Fruit fly (Drosophila melanogaster) whole organism, embryonic: Measurements from ENCODE around the gene Cyp313a1.

Experiments used
- Ada2b ChIP-seq: fragments of 200-800 bp; sonication (Bioruptor generic); IDR thresholded peaks from 2 replicates; pipeline ENCODE4 v1.3.6; 2022; ENCODE audit warnings: missing biosample characterization, missing genetic modification characterization
- Atf-2 ChIP-seq: fragments of 200-800 bp; sonication (Bioruptor generic); optimal IDR thresholded peaks from 2 replicates; lab custom pipeline; 2016; ENCODE audit warnings: missing biosample characterization, missing genetic modification characterization
- Atf6 ChIP-seq: fragments of 200-800 bp; sonication (Bioruptor generic); IDR thresholded peaks from 2 replicates; pipeline ENCODE4 v1.3.6; 2022; ENCODE audit warnings: missing biosample characterization, missing genetic modification characterization
- B-H1 ChIP-seq: fragments of 200-800 bp; sonication (Bioruptor generic); IDR thresholded peaks from 3 replicates; pipeline ENCODE4 v1.3.6; 2022; ENCODE audit warnings: missing biosample characterization, missing genetic modification characterization
- C15 ChIP-seq: fragments of 200-800 bp; sonication (Bioruptor generic); IDR thresholded peaks from 3 replicates; pipeline ENCODE4 v1.3.6; 2022; ENCODE audit warnings: missing biosample characterization, missing genetic modification characterization
- CG10462 ChIP-seq: fragments of 200-800 bp; sonication (Bioruptor generic); optimal IDR thresholded peaks from 2 replicates; lab custom pipeline; 2016; ENCODE audit warnings: missing biosample characterization, missing genetic modification characterization
- CG12769 ChIP-seq: fragments of 200-800 bp; sonication (Bioruptor generic); optimal IDR thresholded peaks from 2 replicates; lab custom pipeline; 2019; ENCODE audit warnings: missing biosample characterization, mild to moderate bottlenecking, missing genetic modification characterization, moderate library complexity
- CG13624 ChIP-seq: fragments of 200-800 bp; sonication (Bioruptor generic); optimal IDR thresholded peaks from 2 replicates; lab custom pipeline; 2016; ENCODE audit warnings: missing biosample characterization, missing genetic modification characterization
- CG14965 ChIP-seq: fragments of 200-800 bp; sonication (Bioruptor generic); optimal IDR thresholded peaks from 2 replicates; lab custom pipeline; 2016; ENCODE audit warnings: missing biosample characterization, missing genetic modification characterization, borderline replicate concordance
- CG15269 ChIP-seq: fragments of 200-800 bp; sonication (Bioruptor generic); optimal IDR thresholded peaks from 2 replicates; lab custom pipeline; 2018; ENCODE audit warnings: missing biosample characterization, mild to moderate bottlenecking, missing genetic modification characterization, moderate library complexity
- CG15479 ChIP-seq: fragments of 200-800 bp; sonication (Bioruptor generic); optimal IDR thresholded peaks from 3 replicates; lab custom pipeline; 2019; ENCODE audit warnings: missing biosample characterization, mild to moderate bottlenecking, missing genetic modification characterization, moderate library complexity
- CG17612 ChIP-seq: fragments of 200-800 bp; sonication (Bioruptor generic); IDR thresholded peaks from 2 replicates; pipeline ENCODE4 v1.3.6; 2022; ENCODE audit warnings: missing biosample characterization, missing genetic modification characterization
- CG1792 ChIP-seq: fragments of 200-800 bp; sonication (Bioruptor generic); optimal IDR thresholded peaks from 2 replicates; lab custom pipeline; 2016; ENCODE audit warnings: missing biosample characterization, missing genetic modification characterization
- CG31388 ChIP-seq: fragments of 200-800 bp; sonication (Bioruptor generic); optimal IDR thresholded peaks from 2 replicates; lab custom pipeline; 2016; ENCODE audit warnings: missing biosample characterization, missing genetic modification characterization
- CG6175 ChIP-seq: fragments of 200-800 bp; sonication (Bioruptor generic); IDR thresholded peaks from 3 replicates; pipeline ENCODE4 v1.3.6; 2022; ENCODE audit warnings: missing biosample characterization, missing genetic modification characterization
- CG7357 ChIP-seq: fragments of 200-800 bp; sonication (Bioruptor generic); IDR thresholded peaks from 3 replicates; pipeline ENCODE4 v1.3.6; 2022; ENCODE audit warnings: missing biosample characterization, missing genetic modification characterization
- CG7745 ChIP-seq: fragments of 200-800 bp; sonication (Bioruptor generic); optimal IDR thresholded peaks from 2 replicates; lab custom pipeline; 2018; ENCODE audit warnings: missing biosample characterization, mild to moderate bottlenecking, missing genetic modification characterization, moderate library complexity
- CG7839 ChIP-seq: fragments of 200-800 bp; sonication (Bioruptor generic); optimal IDR thresholded peaks from 3 replicates; lab custom pipeline; 2018; ENCODE audit warnings: missing biosample characterization, mild to moderate bottlenecking, missing genetic modification characterization, moderate library complexity
- CG8281 ChIP-seq: fragments of 200-800 bp; sonication (Bioruptor generic); optimal IDR thresholded peaks from 2 replicates; lab custom pipeline; 2018; ENCODE audit warnings: missing biosample characterization, mild to moderate bottlenecking, missing genetic modification characterization, moderate library complexity
- CG8924 ChIP-seq: fragments of 200-800 bp; optimal IDR thresholded peaks from 3 replicates; lab custom pipeline; 2019; ENCODE audit warnings: missing biosample characterization, mild to moderate bottlenecking, missing genetic modification characterization, moderate library complexity
- CTCF ChIP-seq: fragments of 200-800 bp; sonication (Bioruptor generic); optimal IDR thresholded peaks from 2 replicates; lab custom pipeline; 2017; ENCODE audit warnings: missing biosample characterization, mild to moderate bottlenecking, missing genetic modification characterization, moderate library complexity
- Chrac-16 ChIP-seq: fragments of 200-800 bp; sonication (Bioruptor generic); optimal IDR thresholded peaks from 3 replicates; lab custom pipeline; 2016; ENCODE audit warnings: missing biosample characterization, missing genetic modification characterization
- Dip2 ChIP-seq: fragments of 200-800 bp; sonication (Bioruptor generic); IDR thresholded peaks from 2 replicates; pipeline ENCODE4 v1.3.6; 2022; ENCODE audit warnings: missing biosample characterization, missing genetic modification characterization
- E2f1 ChIP-seq: fragments of 200-800 bp; sonication (Bioruptor generic); IDR thresholded peaks from 2 replicates; pipeline ENCODE4 v1.3.6; 2022; ENCODE audit warnings: missing biosample characterization, missing genetic modification characterization
- HLH3B ChIP-seq: fragments of 200-800 bp; sonication (Bioruptor generic); IDR thresholded peaks from 2 replicates; pipeline ENCODE4 v1.3.6; 2022; ENCODE audit warnings: missing biosample characterization, missing genetic modification characterization
- HLH54F ChIP-seq: fragments of 200-800 bp; sonication (Bioruptor generic); optimal IDR thresholded peaks from 3 replicates; lab custom pipeline; 2016; ENCODE audit warnings: missing biosample characterization, missing genetic modification characterization
- Hr78 ChIP-seq, 2 experiments: fragments of 200-800 bp in 1 of 2; fragments of >200 bp in 1 of 2; sonication (Bioruptor generic) in 1 of 2; optimal IDR thresholded peaks; 2 replicates each; lab custom pipeline; 2017 to 2019; ENCODE audit warnings: missing biosample characterization in 2 of 2, missing genetic modification characterization in 2 of 2, mild to moderate bottlenecking in 1 of 2, moderate library complexity in 1 of 2
- MBD-R2 ChIP-seq: fragments of 200-800 bp; sonication (Bioruptor generic); IDR thresholded peaks from 2 replicates; pipeline ENCODE4 v1.3.6; 2022; ENCODE audit warnings: missing biosample characterization, missing genetic modification characterization
- Med ChIP-seq: fragments of 200-800 bp; sonication (Bioruptor generic); peaks from one replicate; lab custom pipeline; 2016; ENCODE audit warnings: missing biosample characterization, missing genetic modification characterization, mild to moderate bottlenecking, inconsistent platforms, moderate library complexity
- NFAT ChIP-seq: fragments of 200-800 bp; sonication (Bioruptor generic); IDR thresholded peaks from 2 replicates; pipeline ENCODE4 v1.3.6; 2022; ENCODE audit warnings: missing biosample characterization, missing genetic modification characterization
- NK7.1 ChIP-seq: fragments of 200-800 bp; sonication (Bioruptor generic); optimal IDR thresholded peaks from 3 replicates; lab custom pipeline; 2016; ENCODE audit warnings: missing biosample characterization, missing genetic modification characterization
- NfI ChIP-seq: fragments of 200-800 bp; sonication (Bioruptor generic); optimal IDR thresholded peaks from 3 replicates; lab custom pipeline; 2018; ENCODE audit warnings: missing biosample characterization, mild to moderate bottlenecking, missing genetic modification characterization, moderate library complexity
- PHDP ChIP-seq: fragments of 200-800 bp; sonication (Bioruptor generic); optimal IDR thresholded peaks from 3 replicates; lab custom pipeline; 2018; ENCODE audit warnings: missing biosample characterization, mild to moderate bottlenecking, missing genetic modification characterization, moderate library complexity
- Sry-δ ChIP-seq: fragments of 200-800 bp; sonication (Bioruptor generic); optimal IDR thresholded peaks from 2 replicates; lab custom pipeline; 2016; ENCODE audit warnings: missing biosample characterization, missing genetic modification characterization
- Taf1 ChIP-seq: fragments of 200-800 bp; sonication (Bioruptor generic); IDR thresholded peaks from 2 replicates; pipeline ENCODE4 v1.3.6; 2022; ENCODE audit warnings: missing biosample characterization, missing genetic modification characterization
- ara ChIP-seq: fragments of 200-800 bp; sonication (Bioruptor generic); IDR thresholded peaks from 2 replicates; pipeline ENCODE4 v1.3.6; 2022; ENCODE audit warnings: missing biosample characterization, missing genetic modification characterization
- ato ChIP-seq: fragments of 200-800 bp; sonication (Bioruptor generic); IDR thresholded peaks from 2 replicates; pipeline ENCODE4 v1.3.6; 2022; ENCODE audit warnings: missing biosample characterization, missing genetic modification characterization; ENCODE audit not compliant: partially characterized antibody
- az2 ChIP-seq: fragments of 200-800 bp; sonication (Bioruptor generic); optimal IDR thresholded peaks from 3 replicates; lab custom pipeline; 2016; ENCODE audit warnings: missing biosample characterization, missing genetic modification characterization
- dimm ChIP-seq: fragments of 200-800 bp; sonication (Bioruptor generic); IDR thresholded peaks from 2 replicates; pipeline ENCODE4 v1.3.6; 2022; ENCODE audit warnings: missing biosample characterization, missing genetic modification characterization
- dysf ChIP-seq: fragments of 200-800 bp; sonication (Bioruptor generic); IDR thresholded peaks from 3 replicates; pipeline ENCODE4 v1.3.6; 2022; ENCODE audit warnings: missing biosample characterization, missing genetic modification characterization
- grn ChIP-seq: fragments of 200-800 bp; sonication (Bioruptor generic); optimal IDR thresholded peaks from 3 replicates; lab custom pipeline; 2017; ENCODE audit warnings: missing biosample characterization, missing genetic modification characterization
- insv ChIP-seq, 2 experiments: fragments of 200-800 bp; sonication (Bioruptor generic); optimal IDR thresholded peaks; 3 replicates each; lab custom pipeline; 2016 to 2018; ENCODE audit warnings: missing biosample characterization in 2 of 2, missing genetic modification characterization in 2 of 2
- kah ChIP-seq: fragments of 200-800 bp; sonication (Bioruptor generic); optimal IDR thresholded peaks from 2 replicates; lab custom pipeline; 2018; ENCODE audit warnings: missing biosample characterization, mild to moderate bottlenecking, missing genetic modification characterization
- lilli ChIP-seq: fragments of 200-800 bp; sonication (Bioruptor generic); optimal IDR thresholded peaks from 3 replicates; lab custom pipeline; 2016; ENCODE audit warnings: missing biosample characterization, missing genetic modification characterization
- nau ChIP-seq: fragments of 200-800 bp; sonication (Bioruptor generic); optimal IDR thresholded peaks from 3 replicates; lab custom pipeline; 2017; ENCODE audit warnings: missing biosample characterization, mild to moderate bottlenecking, missing genetic modification characterization, missing genetic modification reagents
- onecut ChIP-seq: fragments of 200-800 bp; sonication (Bioruptor generic); IDR thresholded peaks from 2 replicates; pipeline ENCODE4 v1.3.6; 2022; ENCODE audit warnings: missing biosample characterization, missing genetic modification characterization
- rib ChIP-seq: fragments of 200-800 bp; sonication (Bioruptor generic); IDR thresholded peaks from 2 replicates; pipeline ENCODE4 v1.3.6; 2022; ENCODE audit warnings: missing biosample characterization, missing genetic modification characterization
- scrt ChIP-seq: fragments of 200-800 bp; sonication (Bioruptor generic); optimal IDR thresholded peaks from 2 replicates; lab custom pipeline; 2018; ENCODE audit warnings: missing biosample characterization, mild to moderate bottlenecking, missing genetic modification characterization, moderate library complexity
- tap ChIP-seq: fragments of 200-800 bp; optimal IDR thresholded peaks from 3 replicates; lab custom pipeline; 2019; ENCODE audit warnings: missing biosample characterization, mild to moderate bottlenecking, missing genetic modification characterization, moderate library complexity
- z ChIP-seq: fragments of 200-800 bp; sonication (Bioruptor generic); IDR thresholded peaks from 3 replicates; pipeline ENCODE4 v1.3.6; 2022; ENCODE audit warnings: missing biosample characterization, missing genetic modification characterization
- zfh2 ChIP-seq: fragments of 200-800 bp; sonication (Bioruptor generic); optimal IDR thresholded peaks from 2 replicates; lab custom pipeline; 2016; ENCODE audit warnings: missing biosample characterization, missing genetic modification characterization

The Cyp313a1 gene

DNA sequence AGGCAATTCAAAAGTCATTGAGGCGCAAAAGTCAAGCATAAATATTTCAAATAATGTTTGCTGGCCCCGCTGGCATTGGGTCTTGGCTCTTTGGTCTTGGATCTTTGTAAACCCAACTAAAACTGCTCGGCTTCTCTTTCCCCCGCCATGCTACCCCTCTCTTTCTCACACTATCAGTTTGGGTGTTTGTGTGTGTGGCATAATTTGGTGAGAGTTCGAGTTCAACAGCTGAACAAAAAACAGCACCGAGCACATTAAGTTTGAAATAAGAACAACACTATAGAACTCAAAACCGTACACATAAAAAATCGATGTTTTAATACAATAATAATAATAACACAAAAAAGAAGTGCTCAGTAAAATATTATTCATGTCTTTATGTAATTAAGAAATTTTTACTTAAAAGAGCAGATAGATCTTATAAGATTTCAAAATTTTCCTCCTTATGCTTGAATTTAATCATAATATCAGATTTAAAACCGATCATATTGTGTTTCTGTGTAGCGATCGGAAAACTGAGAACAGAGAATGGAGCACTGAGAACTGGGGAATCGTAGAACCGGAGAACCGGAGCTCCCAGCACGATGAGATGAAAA, 42.3 kb upstream of the Cyp313a1 start (continued):
- TF ChIP-seq CG7839 (tag; lab: Kevin White, UChicago) (peak; percentile 73), C15 (GFP tag; lab: Robert Waterston, UW) (0 out of 3 replicates have a peak, but pooled peaks have one; percentile 37), CG6175 (GFP tag; lab: Robert Waterston, UW) (0 out of 3 replicates have a peak, but pooled peaks have one; percentile 34), CG7357 (GFP tag; lab: Robert Waterston, UW) (peak; percentile 71; the same call in 1 of the 3 replicates), ara (GFP tag; lab: Robert Waterston, UW) (peak; percentile 71), az2 (GFP tag; lab: Kevin White, UChicago) (peak; percentile 78), CG8281 (peak; percentile 42), CG7745 (tag; lab: Kevin White, UChicago) (no peak), Taf1 (no peak), Atf6 (GFP tag; lab: Robert Waterston, UW) (peak; percentile 83), scrt (GFP tag; lab: Kevin White, UChicago) (peak; percentile 67), tap (peak; percentile 77), CG15479 (GFP tag; lab: Kevin White, UChicago) (no peak), CG17612 (GFP tag; lab: Robert Waterston, UW) (no peak), E2f1 (GFP tag; lab: Robert Waterston, UW) (peak; percentile 80), Atf-2 (GFP tag; lab: Kevin White, UChicago) (peak; percentile 28), CTCF (GFP tag; lab: Kevin White, UChicago) (no peak), CG14965 (GFP tag; lab: Kevin White, UChicago) (no peak), grn (GFP tag; lab: Kevin White, UChicago) (no peak), MBD-R2 (GFP tag; lab: Robert Waterston, UW) (peak; percentile 27; the same call in 1 of the 2 replicates), NK7.1 (GFP tag; lab: Kevin White, UChicago) (no peak), Dip2 (no peak), NfI (GFP tag; lab: Kevin White, UChicago) (peak; percentile 40), CG13624 (GFP tag; lab: Kevin White, UChicago) (no peak), ato (GFP tag; lab: Robert Waterston, UW) (no peak), rib (GFP tag; lab: Robert Waterston, UW) (no peak), CG15269 (tag; lab: Kevin White, UChicago) (peak; percentile 79), CG31388 (GFP tag; lab: Kevin White, UChicago) (peak; percentile 39), CG1792 (no peak), zfh2 (no peak), nau (GFP tag; lab: Kevin White, UChicago) (peak; percentile 74), Med (GFP tag; lab: Kevin White, UChicago) (peak; percentile 41), dimm (GFP tag; lab: Robert Waterston, UW) (0 out of 2 replicates have a peak, but pooled peaks have one; percentile 29), HLH3B (GFP tag; lab: Robert Waterston, UW) (peak; percentile 75), insv (GFP tag; optimal IDR thresholded peaks at IDR 0.05; lab: Kevin White, UChicago) (no peak), HLH54F (GFP tag; lab: Kevin White, UChicago) (peak; percentile 16), PHDP (tag; lab: Kevin White, UChicago) (peak; percentile 86), Hr78 (GFP tag; optimal IDR thresholded peaks at IDR 0.05; lab: Kevin White, UChicago) (peak in 1 of 2 experiments; percentile 77), kah (GFP tag; lab: Kevin White, UChicago) (peak; percentile 31), Ada2b (GFP tag; lab: Robert Waterston, UW) (peak; percentile 55), Chrac-16 (peak; percentile 71), Sry-δ (GFP tag; lab: Kevin White, UChicago) (peak; percentile 3), lilli (GFP tag; lab: Kevin White, UChicago) (peak; percentile 65), z (GFP tag; lab: Robert Waterston, UW) (no peak), NFAT (no peak), B-H1 (peak; percentile 64), CG8924 (tag; lab: Kevin White, UChicago) (peak; percentile 93), CG10462 (GFP tag; lab: Kevin White, UChicago) (peak; percentile 22), CG12769 (tag; lab: Kevin White, UChicago) (peak; percentile 72), onecut (GFP tag; lab: Robert Waterston, UW) (peak; percentile 43; the same call in 1 of the 2 replicates), dysf (peak; percentile 84)
